Fruit fly (Drosophila melanogaster): ENCODE data around the gene CG12605.

DNA sequence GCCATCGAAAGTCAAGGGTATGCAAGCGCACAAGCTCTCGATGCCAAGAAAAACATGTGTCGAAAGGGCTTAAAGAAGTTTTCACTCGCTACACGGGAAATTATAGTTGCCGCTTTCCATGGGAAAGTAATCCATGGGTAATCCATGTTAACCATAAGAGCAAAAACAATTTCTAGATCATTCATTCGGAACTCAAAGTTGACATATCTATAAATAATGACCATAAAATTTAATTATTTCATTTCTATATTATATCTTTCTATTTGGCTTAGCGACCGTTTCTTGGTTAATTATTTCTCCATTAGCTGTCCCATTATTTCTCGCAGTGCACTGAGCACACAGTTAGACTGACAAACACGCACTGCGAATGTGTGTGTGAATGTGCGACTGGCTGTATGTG lies 36.1 kb upstream of the CG12605 start:
- TF ChIP-seq Rel (GFP tag; optimal IDR thresholded peaks at IDR 0.05) (no peak), Rel (tag; optimal IDR thresholded peaks at IDR 0.05) (no peak), Abd-B (GFP tag; optimal IDR thresholded peaks at IDR 0.05) (no peak)
